Fruit fly (Drosophila melanogaster) whole organism, prepupa: ENCODE data around the gene CG5800.

ENCODE experiments used
- Blimp-1 ChIP-seq: fragments of 200-800 bp; sonication (Bioruptor generic); optimal IDR thresholded peaks from 3 replicates; lab custom pipeline; 2017; ENCODE audit warnings: missing biosample characterization, missing genetic modification characterization, mild to moderate bottlenecking, moderate library complexity, missing genetic modification reagents
- CG10631 ChIP-seq: fragments of 200-800 bp; sonication (Bioruptor generic); optimal IDR thresholded peaks from 2 replicates; lab custom pipeline; 2016; ENCODE audit warnings: missing biosample characterization, missing genetic modification characterization
- CG10669 ChIP-seq: fragments of 200-800 bp; sonication (Bioruptor generic); optimal IDR thresholded peaks from 3 replicates; lab custom pipeline; 2018; ENCODE audit warnings: missing biosample characterization, mild to moderate bottlenecking, missing genetic modification characterization, moderate library complexity
- CG11294 ChIP-seq: fragments of 200-800 bp; sonication (Bioruptor generic); IDR thresholded peaks from 2 replicates; pipeline ENCODE4 v1.3.6; 2022; ENCODE audit warnings: missing biosample characterization, missing genetic modification characterization
- CG11762 ChIP-seq: fragments of 200-800 bp; sonication (Bioruptor generic); optimal IDR thresholded peaks from 3 replicates; lab custom pipeline; 2016; ENCODE audit warnings: missing biosample characterization, missing genetic modification characterization; ENCODE audit not compliant: insufficient read depth
- CG15336 ChIP-seq: fragments of 200-800 bp; sonication (Bioruptor generic); IDR thresholded peaks from 2 replicates; pipeline ENCODE4 v1.3.6; 2022; ENCODE audit warnings: missing biosample characterization, missing genetic modification characterization
- CG16779 ChIP-seq: fragments of 200-800 bp; sonication (Bioruptor generic); optimal IDR thresholded peaks from 3 replicates; lab custom pipeline; 2017; ENCODE audit warnings: missing biosample characterization, mild to moderate bottlenecking, missing genetic modification characterization
- CG3032 ChIP-seq: fragments of 200-800 bp; optimal IDR thresholded peaks from 2 replicates; lab custom pipeline; 2019; ENCODE audit warnings: missing biosample characterization, mild to moderate bottlenecking, missing genetic modification characterization, moderate library complexity
- CG32006 ChIP-seq: fragments of 200-800 bp; sonication (Bioruptor generic); optimal IDR thresholded peaks from 3 replicates; lab custom pipeline; 2017; ENCODE audit warnings: missing biosample characterization, mild to moderate bottlenecking, missing genetic modification characterization
- CG34406 ChIP-seq: fragments of 200-800 bp; sonication (Bioruptor generic); optimal IDR thresholded peaks from 3 replicates; lab custom pipeline; 2016; ENCODE audit warnings: missing biosample characterization, missing genetic modification characterization
- CG6163 ChIP-seq: fragments of 200-800 bp; sonication (Bioruptor generic); IDR thresholded peaks from 3 replicates; pipeline ENCODE4 v1.3.6; 2022; ENCODE audit warnings: missing biosample characterization, missing genetic modification characterization
- CG6276 ChIP-seq: fragments of 200-800 bp; sonication (Bioruptor generic); optimal IDR thresholded peaks from 2 replicates; lab custom pipeline; 2017; ENCODE audit warnings: missing biosample characterization, mild to moderate bottlenecking, missing genetic modification characterization
- CG6808 ChIP-seq: fragments of 200-800 bp; sonication (Bioruptor generic); optimal IDR thresholded peaks from 3 replicates; lab custom pipeline; 2017; ENCODE audit warnings: missing biosample characterization, missing genetic modification characterization, mild to moderate bottlenecking, moderate library complexity, missing genetic modification reagents
- CG6854 ChIP-seq: fragments of 200-800 bp; sonication (Bioruptor generic); optimal IDR thresholded peaks from 2 replicates; lab custom pipeline; 2017; ENCODE audit warnings: missing biosample characterization, mild to moderate bottlenecking, missing genetic modification characterization
- CG7368 ChIP-seq: fragments of 200-800 bp; sonication (Bioruptor generic); optimal IDR thresholded peaks from 3 replicates; lab custom pipeline; 2016; ENCODE audit warnings: missing biosample characterization, missing genetic modification characterization
- CG8632 ChIP-seq: fragments of 200-800 bp; sonication (Bioruptor generic); optimal IDR thresholded peaks from 3 replicates; lab custom pipeline; 2016; ENCODE audit warnings: missing biosample characterization, missing genetic modification characterization
- CG9139 ChIP-seq: fragments of 200-800 bp; sonication (Bioruptor generic); optimal IDR thresholded peaks from 3 replicates; lab custom pipeline; 2017; ENCODE audit warnings: missing biosample characterization, mild to moderate bottlenecking, missing genetic modification characterization
- Eip75B ChIP-seq: fragments of 200-800 bp; sonication (Bioruptor generic); optimal IDR thresholded peaks from 3 replicates; lab custom pipeline; 2016; ENCODE audit warnings: missing biosample characterization, missing genetic modification characterization
- Eip78C ChIP-seq: fragments of 200-800 bp; sonication (Bioruptor generic); peaks from one replicate; lab custom pipeline; 2016; ENCODE audit warnings: missing biosample characterization, missing genetic modification characterization
- Eip93F ChIP-seq: fragments of 200-800 bp; sonication (Bioruptor generic); optimal IDR thresholded peaks from 2 replicates; lab custom pipeline; 2016; ENCODE audit warnings: missing biosample characterization, mild to moderate bottlenecking, missing genetic modification characterization
- Hr39 ChIP-seq: fragments of 200-800 bp; sonication (Bioruptor generic); optimal IDR thresholded peaks from 2 replicates; lab custom pipeline; 2016; ENCODE audit warnings: missing biosample characterization, missing genetic modification characterization
- OdsH ChIP-seq: fragments of 200-800 bp; sonication (Bioruptor generic); optimal IDR thresholded peaks from 3 replicates; lab custom pipeline; 2016; ENCODE audit warnings: missing biosample characterization, missing genetic modification characterization
- Smox ChIP-seq: fragments of 200-800 bp; sonication (Bioruptor generic); optimal IDR thresholded peaks from 3 replicates; lab custom pipeline; 2016; ENCODE audit warnings: missing biosample characterization, missing genetic modification characterization
- Sox14 ChIP-seq: fragments of 200-800 bp; sonication (Bioruptor generic); optimal IDR thresholded peaks from 3 replicates; lab custom pipeline; 2016; ENCODE audit warnings: missing biosample characterization, missing genetic modification characterization
- achi ChIP-seq: fragments of 200-800 bp; sonication (Bioruptor generic); optimal IDR thresholded peaks from 3 replicates; lab custom pipeline; 2016; ENCODE audit warnings: missing biosample characterization, missing genetic modification characterization
- dsx ChIP-seq: fragments of 200-800 bp; optimal IDR thresholded peaks from 3 replicates; lab custom pipeline; 2019; ENCODE audit warnings: missing biosample characterization, mild to moderate bottlenecking, missing genetic modification characterization, moderate library complexity; ENCODE audit not compliant: poor library complexity, severe bottlenecking
- eg ChIP-seq: fragments of 200-800 bp; sonication (Bioruptor generic); IDR thresholded peaks from 3 replicates; pipeline ENCODE4 v1.3.6; 2022; ENCODE audit warnings: missing biosample characterization, missing genetic modification characterization
- esn ChIP-seq: fragments of 200-800 bp; sonication (Bioruptor generic); optimal IDR thresholded peaks from 2 replicates; lab custom pipeline; 2016; ENCODE audit warnings: missing biosample characterization, mild to moderate bottlenecking, missing genetic modification characterization, moderate library complexity
- fd59A ChIP-seq: fragments of 200-800 bp; sonication (Bioruptor generic); optimal IDR thresholded peaks from 2 replicates; lab custom pipeline; 2017; ENCODE audit warnings: missing biosample characterization, mild to moderate bottlenecking, missing genetic modification characterization, missing genetic modification reagents
- fd85E ChIP-seq: fragments of 200-800 bp; sonication (Bioruptor generic); optimal IDR thresholded peaks from 3 replicates; lab custom pipeline; 2016; ENCODE audit warnings: missing biosample characterization, missing genetic modification characterization
- fkh ChIP-seq: fragments of 200-800 bp; sonication (Bioruptor generic); optimal IDR thresholded peaks from 3 replicates; lab custom pipeline; 2017; ENCODE audit warnings: missing biosample characterization, mild to moderate bottlenecking, missing genetic modification characterization, moderate library complexity
- lz ChIP-seq: fragments of 200-800 bp; sonication (Bioruptor generic); optimal IDR thresholded peaks from 3 replicates; lab custom pipeline; 2016; ENCODE audit warnings: missing biosample characterization, missing genetic modification characterization
- net ChIP-seq: fragments of 200-800 bp; sonication (Bioruptor generic); optimal IDR thresholded peaks from 3 replicates; lab custom pipeline; 2016; ENCODE audit warnings: missing biosample characterization, missing genetic modification characterization
- pdm3 ChIP-seq: fragments of 200-800 bp; sonication (Bioruptor generic); optimal IDR thresholded peaks from 3 replicates; lab custom pipeline; 2016; ENCODE audit warnings: missing biosample characterization, missing genetic modification characterization
- salr ChIP-seq, 2 experiments: fragments of 200-800 bp; sonication (Bioruptor generic); optimal IDR thresholded peaks; 3 replicates each; lab custom pipeline; 2016 to 2018; ENCODE audit warnings: missing biosample characterization in 2 of 2, missing genetic modification characterization in 2 of 2, mild to moderate bottlenecking in 1 of 2
- spab ChIP-seq: fragments of 200-800 bp; sonication (Bioruptor generic); optimal IDR thresholded peaks from 2 replicates; lab custom pipeline; 2017; ENCODE audit warnings: missing biosample characterization, mild to moderate bottlenecking, missing genetic modification characterization, missing genetic modification reagents
- ss ChIP-seq, 2 experiments: fragments of 200-800 bp; sonication (Bioruptor generic); optimal IDR thresholded peaks; 2 replicates in 1 of 2; 3 replicates in 1 of 2; lab custom pipeline; 2017 to 2018; ENCODE audit warnings: mild to moderate bottlenecking in 2 of 2, missing biosample characterization in 2 of 2, missing genetic modification characterization in 2 of 2, moderate library complexity in 1 of 2
- topi ChIP-seq: fragments of 200-800 bp; sonication (Bioruptor generic); optimal IDR thresholded peaks from 3 replicates; lab custom pipeline; 2016; ENCODE audit warnings: missing biosample characterization, missing genetic modification characterization
- vri ChIP-seq: fragments of 200-800 bp; sonication (Bioruptor generic); optimal IDR thresholded peaks from 3 replicates; lab custom pipeline; 2016; ENCODE audit warnings: missing biosample characterization, mild to moderate bottlenecking, missing genetic modification characterization

Gene CG5800

dm6 chrX:17624983-17625401, 11.1 kb upstream of the CG5800 start (continued):
- peak; percentile 74 to 81 for TF ChIP-seq ss (GFP tag; optimal IDR thresholded peaks at IDR 0.05; lab: Kevin White, UChicago)
- peak; percentile 86 for TF ChIP-seq CG6163 (GFP tag; lab: Robert Waterston, UW)
- TF ChIP-seq CG32006 (GFP tag; lab: Kevin White, UChicago), result peak; percentile 92
- peak; percentile 84 for TF ChIP-seq CG11294 (GFP tag; lab: Robert Waterston, UW)
- peak; percentile 95 for TF ChIP-seq esn (GFP tag; lab: Kevin White, UChicago)
- peak; percentile 97 for TF ChIP-seq Eip78C
- TF ChIP-seq pdm3 (GFP tag; lab: Kevin White, UChicago), result peak; percentile 90
- peak; percentile 87 for TF ChIP-seq achi
- peak; percentile 92 for TF ChIP-seq Hr39 (GFP tag; lab: Kevin White, UChicago)
- peak; percentile 90 for TF ChIP-seq OdsH
- TF ChIP-seq dsx (GFP tag; lab: Kevin White, UChicago), result peak; percentile 74
- TF ChIP-seq fd85E (GFP tag; lab: Kevin White, UChicago), result peak; percentile 63
- peak; percentile 86 for TF ChIP-seq CG10669 (GFP tag; lab: Kevin White, UChicago)
- TF ChIP-seq CG7368 (GFP tag; lab: Kevin White, UChicago), result peak; percentile 83
- peak; percentile 90 for TF ChIP-seq CG6854
- peak; percentile 77 for TF ChIP-seq CG3032
- peak; percentile 97 for TF ChIP-seq topi
- peak; percentile 64 to 84 for TF ChIP-seq salr (GFP tag; optimal IDR thresholded peaks at IDR 0.05; lab: Kevin White, UChicago)
- peak; percentile 92 for TF ChIP-seq Smox (GFP tag; lab: Kevin White, UChicago)
- TF ChIP-seq Sox14 (GFP tag; lab: Kevin White, UChicago), result peak; percentile 91
- peak; percentile 92 for TF ChIP-seq CG6276 (GFP tag; lab: Kevin White, UChicago)
- peak; percentile 92 for TF ChIP-seq eg (GFP tag; lab: Robert Waterston, UW)
- peak; percentile 75 for TF ChIP-seq CG10631 (GFP tag; lab: Kevin White, UChicago)
- TF ChIP-seq CG34406 (GFP tag; lab: Kevin White, UChicago), result peak; percentile 91
- TF ChIP-seq CG15336 (GFP tag; lab: Robert Waterston, UW), result peak; percentile 95
- peak; percentile 84 for TF ChIP-seq CG6808 (GFP tag; lab: Kevin White, UChicago)
- peak; percentile 2 for TF ChIP-seq vri (GFP tag; lab: Kevin White, UChicago)
- TF ChIP-seq net, result peak; percentile 90
- peak; percentile 89 for TF ChIP-seq CG8632 (GFP tag; lab: Kevin White, UChicago)
- peak; percentile 81 for TF ChIP-seq Blimp-1 (GFP tag; lab: Kevin White, UChicago)
- peak; percentile 82 for TF ChIP-seq CG16779 (tag; lab: Kevin White, UChicago)
- TF ChIP-seq Eip93F (GFP tag; lab: Kevin White, UChicago), result peak; percentile 81
- TF ChIP-seq Eip75B (GFP tag; lab: Kevin White, UChicago), result peak; percentile 90
- TF ChIP-seq fkh (GFP tag; lab: Kevin White, UChicago), result peak; percentile 51
- TF ChIP-seq lz (GFP tag; lab: Kevin White, UChicago), result peak; percentile 95
- TF ChIP-seq CG9139, result peak; percentile 68
- TF ChIP-seq, all 60 proteins: peak for 59

DNA sequence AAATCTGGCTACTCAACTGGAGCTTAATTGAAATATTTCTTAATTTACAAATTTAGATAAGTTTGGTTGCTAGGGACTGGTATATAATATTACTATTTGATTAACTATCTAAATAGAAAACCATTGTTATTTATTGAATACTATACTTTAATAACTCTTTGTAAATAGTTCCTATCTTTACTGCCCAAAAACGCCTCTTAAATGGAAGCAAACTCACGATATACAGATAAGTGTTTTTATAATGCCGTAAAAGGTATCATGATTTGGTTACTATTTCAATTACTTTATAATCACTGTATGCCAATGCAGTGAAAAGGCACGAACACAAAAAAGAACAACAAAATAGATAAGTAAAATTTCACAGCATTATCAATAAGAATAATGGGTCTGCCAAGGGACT, 10.2 kb upstream of the CG5800 start:
- TF ChIP-seq fd59A (GFP tag; lab: Kevin White, UChicago) (no peak), CG10631 (GFP tag; lab: Kevin White, UChicago) (no peak), pdm3 (GFP tag; lab: Kevin White, UChicago) (no peak), spab (GFP tag; lab: Kevin White, UChicago) (no peak), CG11762 (GFP tag; lab: Kevin White, UChicago) (no peak), esn (GFP tag; lab: Kevin White, UChicago) (no peak), ss (GFP tag; optimal IDR thresholded peaks at IDR 0.05; lab: Kevin White, UChicago) (no peak)
